Fruit fly (Drosophila melanogaster) whole organism, prepupa: ENCODE measurements around the gene Tap42.
A peak's percentile ranks its signal among the peaks of the same experiment; 100 is the strongest.

ENCODE experiments used
- Blimp-1 ChIP-seq: fragments of 200-800 bp; sonication (Bioruptor generic); optimal IDR thresholded peaks from 3 replicates; lab custom pipeline; 2017; ENCODE audit warnings: missing biosample characterization, missing genetic modification characterization, mild to moderate bottlenecking, moderate library complexity, missing genetic modification reagents
- CG10631 ChIP-seq: fragments of 200-800 bp; sonication (Bioruptor generic); optimal IDR thresholded peaks from 2 replicates; lab custom pipeline; 2016; ENCODE audit warnings: missing biosample characterization, missing genetic modification characterization
- CG10669 ChIP-seq: fragments of 200-800 bp; sonication (Bioruptor generic); optimal IDR thresholded peaks from 3 replicates; lab custom pipeline; 2018; ENCODE audit warnings: missing biosample characterization, mild to moderate bottlenecking, missing genetic modification characterization, moderate library complexity
- CG11294 ChIP-seq: fragments of 200-800 bp; sonication (Bioruptor generic); IDR thresholded peaks from 2 replicates; pipeline ENCODE4 v1.3.6; 2022; ENCODE audit warnings: missing biosample characterization, missing genetic modification characterization
- CG11762 ChIP-seq: fragments of 200-800 bp; sonication (Bioruptor generic); optimal IDR thresholded peaks from 3 replicates; lab custom pipeline; 2016; ENCODE audit warnings: missing biosample characterization, missing genetic modification characterization; ENCODE audit not compliant: insufficient read depth
- CG11902 ChIP-seq: fragments of 200-800 bp; sonication (Bioruptor generic); optimal IDR thresholded peaks from 3 replicates; lab custom pipeline; 2016; ENCODE audit warnings: missing biosample characterization, missing genetic modification characterization
- CG15336 ChIP-seq: fragments of 200-800 bp; sonication (Bioruptor generic); IDR thresholded peaks from 2 replicates; pipeline ENCODE4 v1.3.6; 2022; ENCODE audit warnings: missing biosample characterization, missing genetic modification characterization
- CG1621 ChIP-seq: fragments of 200-800 bp; sonication (Bioruptor generic); optimal IDR thresholded peaks from 3 replicates; lab custom pipeline; 2018; ENCODE audit warnings: missing biosample characterization, mild to moderate bottlenecking, missing genetic modification characterization
- CG16779 ChIP-seq: fragments of 200-800 bp; sonication (Bioruptor generic); optimal IDR thresholded peaks from 3 replicates; lab custom pipeline; 2017; ENCODE audit warnings: missing biosample characterization, mild to moderate bottlenecking, missing genetic modification characterization
- CG3032 ChIP-seq: fragments of 200-800 bp; optimal IDR thresholded peaks from 2 replicates; lab custom pipeline; 2019; ENCODE audit warnings: missing biosample characterization, mild to moderate bottlenecking, missing genetic modification characterization, moderate library complexity
- CG31627 ChIP-seq: fragments of 200-800 bp; sonication (Bioruptor generic); optimal IDR thresholded peaks from 3 replicates; lab custom pipeline; 2016; ENCODE audit warnings: missing biosample characterization, missing genetic modification characterization
- CG32006 ChIP-seq: fragments of 200-800 bp; sonication (Bioruptor generic); optimal IDR thresholded peaks from 3 replicates; lab custom pipeline; 2017; ENCODE audit warnings: missing biosample characterization, mild to moderate bottlenecking, missing genetic modification characterization
- CG34406 ChIP-seq: fragments of 200-800 bp; sonication (Bioruptor generic); optimal IDR thresholded peaks from 3 replicates; lab custom pipeline; 2016; ENCODE audit warnings: missing biosample characterization, missing genetic modification characterization
- CG3919 ChIP-seq: fragments of 200-800 bp; sonication (Bioruptor generic); optimal IDR thresholded peaks from 3 replicates; lab custom pipeline; 2016; ENCODE audit warnings: missing biosample characterization, missing genetic modification characterization
- CG4318 ChIP-seq: fragments of 200-800 bp; sonication (Bioruptor generic); optimal IDR thresholded peaks from 3 replicates; lab custom pipeline; 2017; ENCODE audit warnings: missing biosample characterization, mild to moderate bottlenecking, missing genetic modification characterization
- CG6163 ChIP-seq: fragments of 200-800 bp; sonication (Bioruptor generic); IDR thresholded peaks from 3 replicates; pipeline ENCODE4 v1.3.6; 2022; ENCODE audit warnings: missing biosample characterization, missing genetic modification characterization
- CG6276 ChIP-seq: fragments of 200-800 bp; sonication (Bioruptor generic); optimal IDR thresholded peaks from 2 replicates; lab custom pipeline; 2017; ENCODE audit warnings: missing biosample characterization, mild to moderate bottlenecking, missing genetic modification characterization
- CG6792 ChIP-seq: fragments of 200-800 bp; sonication (Bioruptor generic); optimal IDR thresholded peaks from 3 replicates; lab custom pipeline; 2016; ENCODE audit warnings: missing biosample characterization, missing genetic modification characterization
- CG6808 ChIP-seq: fragments of 200-800 bp; sonication (Bioruptor generic); optimal IDR thresholded peaks from 3 replicates; lab custom pipeline; 2017; ENCODE audit warnings: missing biosample characterization, missing genetic modification characterization, mild to moderate bottlenecking, moderate library complexity, missing genetic modification reagents
- CG6854 ChIP-seq: fragments of 200-800 bp; sonication (Bioruptor generic); optimal IDR thresholded peaks from 2 replicates; lab custom pipeline; 2017; ENCODE audit warnings: missing biosample characterization, mild to moderate bottlenecking, missing genetic modification characterization
- CG7368 ChIP-seq: fragments of 200-800 bp; sonication (Bioruptor generic); optimal IDR thresholded peaks from 3 replicates; lab custom pipeline; 2016; ENCODE audit warnings: missing biosample characterization, missing genetic modification characterization
- CG8119 ChIP-seq: fragments of 200-800 bp; sonication (Bioruptor generic); IDR thresholded peaks from 3 replicates; pipeline ENCODE4 v1.3.6; 2022; ENCODE audit warnings: missing biosample characterization, missing genetic modification characterization
- CG8319 ChIP-seq: fragments of 200-800 bp; sonication (Bioruptor generic); optimal IDR thresholded peaks from 3 replicates; lab custom pipeline; 2016; ENCODE audit warnings: missing biosample characterization, missing genetic modification characterization
- CG8632 ChIP-seq: fragments of 200-800 bp; sonication (Bioruptor generic); optimal IDR thresholded peaks from 3 replicates; lab custom pipeline; 2016; ENCODE audit warnings: missing biosample characterization, missing genetic modification characterization
- Eip75B ChIP-seq: fragments of 200-800 bp; sonication (Bioruptor generic); optimal IDR thresholded peaks from 3 replicates; lab custom pipeline; 2016; ENCODE audit warnings: missing biosample characterization, missing genetic modification characterization
- Eip78C ChIP-seq: fragments of 200-800 bp; sonication (Bioruptor generic); peaks from one replicate; lab custom pipeline; 2016; ENCODE audit warnings: missing biosample characterization, missing genetic modification characterization
- Eip93F ChIP-seq: fragments of 200-800 bp; sonication (Bioruptor generic); optimal IDR thresholded peaks from 2 replicates; lab custom pipeline; 2016; ENCODE audit warnings: missing biosample characterization, mild to moderate bottlenecking, missing genetic modification characterization
- Ets21C ChIP-seq: fragments of 200-800 bp; sonication (Bioruptor generic); optimal IDR thresholded peaks from 3 replicates; lab custom pipeline; 2016; ENCODE audit warnings: missing biosample characterization, missing genetic modification characterization
- Gug ChIP-seq: fragments of 200-800 bp; sonication (Bioruptor generic); IDR thresholded peaks from 2 replicates; pipeline ENCODE4 v1.3.6; 2022; ENCODE audit warnings: missing biosample characterization, missing genetic modification characterization
- Hr38 ChIP-seq: sonication (Bioruptor generic); optimal IDR thresholded peaks from 2 replicates; lab custom pipeline; 2016; ENCODE audit warnings: missing biosample characterization, missing genetic modification characterization
- Hr39 ChIP-seq: fragments of 200-800 bp; sonication (Bioruptor generic); optimal IDR thresholded peaks from 2 replicates; lab custom pipeline; 2016; ENCODE audit warnings: missing biosample characterization, missing genetic modification characterization
- Hr4 ChIP-seq: fragments of 200-800 bp; sonication (Bioruptor generic); optimal IDR thresholded peaks from 3 replicates; lab custom pipeline; 2016; ENCODE audit warnings: missing biosample characterization, missing genetic modification characterization
- Lpt ChIP-seq: fragments of 200-800 bp; sonication (Bioruptor generic); optimal IDR thresholded peaks from 3 replicates; lab custom pipeline; 2016; ENCODE audit warnings: missing biosample characterization, missing genetic modification characterization
- OdsH ChIP-seq: fragments of 200-800 bp; sonication (Bioruptor generic); optimal IDR thresholded peaks from 3 replicates; lab custom pipeline; 2016; ENCODE audit warnings: missing biosample characterization, missing genetic modification characterization
- Smox ChIP-seq: fragments of 200-800 bp; sonication (Bioruptor generic); optimal IDR thresholded peaks from 3 replicates; lab custom pipeline; 2016; ENCODE audit warnings: missing biosample characterization, missing genetic modification characterization
- Sox102F ChIP-seq: fragments of 200-800 bp; sonication (Bioruptor generic); optimal IDR thresholded peaks from 2 replicates; lab custom pipeline; 2016; ENCODE audit warnings: missing biosample characterization, mild to moderate bottlenecking, missing genetic modification characterization
- Sox15 ChIP-seq: fragments of 200-800 bp; sonication (Bioruptor generic); optimal IDR thresholded peaks from 3 replicates; lab custom pipeline; 2016; ENCODE audit warnings: missing biosample characterization, missing genetic modification characterization
- acj6 ChIP-seq: fragments of 200-800 bp; sonication (Bioruptor generic); optimal IDR thresholded peaks from 3 replicates; lab custom pipeline; 2016; ENCODE audit warnings: missing biosample characterization, missing genetic modification characterization
- cyc ChIP-seq: fragments of 200-800 bp; sonication (Bioruptor generic); optimal IDR thresholded peaks from 3 replicates; lab custom pipeline; 2016; ENCODE audit warnings: missing biosample characterization, missing genetic modification characterization
- dac ChIP-seq: fragments of 200-800 bp; sonication (Bioruptor generic); optimal IDR thresholded peaks from 2 replicates; lab custom pipeline; 2017; ENCODE audit warnings: missing biosample characterization, mild to moderate bottlenecking, missing genetic modification characterization
- eg ChIP-seq: fragments of 200-800 bp; sonication (Bioruptor generic); IDR thresholded peaks from 3 replicates; pipeline ENCODE4 v1.3.6; 2022; ENCODE audit warnings: missing biosample characterization, missing genetic modification characterization
- esn ChIP-seq: fragments of 200-800 bp; sonication (Bioruptor generic); optimal IDR thresholded peaks from 2 replicates; lab custom pipeline; 2016; ENCODE audit warnings: missing biosample characterization, mild to moderate bottlenecking, missing genetic modification characterization, moderate library complexity
- fd85E ChIP-seq: fragments of 200-800 bp; sonication (Bioruptor generic); optimal IDR thresholded peaks from 3 replicates; lab custom pipeline; 2016; ENCODE audit warnings: missing biosample characterization, missing genetic modification characterization
- fkh ChIP-seq: fragments of 200-800 bp; sonication (Bioruptor generic); optimal IDR thresholded peaks from 3 replicates; lab custom pipeline; 2017; ENCODE audit warnings: missing biosample characterization, mild to moderate bottlenecking, missing genetic modification characterization, moderate library complexity
- pdm3 ChIP-seq: fragments of 200-800 bp; sonication (Bioruptor generic); optimal IDR thresholded peaks from 3 replicates; lab custom pipeline; 2016; ENCODE audit warnings: missing biosample characterization, missing genetic modification characterization
- salr ChIP-seq, 2 experiments: fragments of 200-800 bp; sonication (Bioruptor generic); optimal IDR thresholded peaks; 3 replicates each; lab custom pipeline; 2016 to 2018; ENCODE audit warnings: missing biosample characterization in 2 of 2, missing genetic modification characterization in 2 of 2, mild to moderate bottlenecking in 1 of 2
- spab ChIP-seq: fragments of 200-800 bp; sonication (Bioruptor generic); optimal IDR thresholded peaks from 2 replicates; lab custom pipeline; 2017; ENCODE audit warnings: missing biosample characterization, mild to moderate bottlenecking, missing genetic modification characterization, missing genetic modification reagents
- svp ChIP-seq: fragments of 200-800 bp; sonication (Bioruptor generic); peaks from one replicate; lab custom pipeline; 2016; ENCODE audit warnings: missing biosample characterization, missing genetic modification characterization
- topi ChIP-seq: fragments of 200-800 bp; sonication (Bioruptor generic); optimal IDR thresholded peaks from 3 replicates; lab custom pipeline; 2016; ENCODE audit warnings: missing biosample characterization, missing genetic modification characterization
- vri ChIP-seq: fragments of 200-800 bp; sonication (Bioruptor generic); optimal IDR thresholded peaks from 3 replicates; lab custom pipeline; 2016; ENCODE audit warnings: missing biosample characterization, mild to moderate bottlenecking, missing genetic modification characterization

Gene Tap42

dm6 chr2L:13368940-13369339 is 1.5 kb downstream of the Tap42 start, which contains the start of gene CG31855 (continued):
- TF ChIP-seq fd85E (GFP tag; lab: Kevin White, UChicago) (peak; percentile 62), Eip93F (GFP tag; lab: Kevin White, UChicago) (peak; percentile 58), acj6 (GFP tag; lab: Kevin White, UChicago) (peak; percentile 83), CG10631 (GFP tag; lab: Kevin White, UChicago) (peak; percentile 71), salr (GFP tag; optimal IDR thresholded peaks at IDR 0.05; lab: Kevin White, UChicago) (peak; percentile 42 to 64), CG11294 (GFP tag; lab: Robert Waterston, UW) (peak; percentile 47; the same call in 1 of the 2 replicates), vri (GFP tag; lab: Kevin White, UChicago) (no peak), Gug (0 out of 2 replicates have a peak, but pooled peaks have one; percentile 27)

- TF ChIP-seq Hr39 (peak; percentile 18), Gug (no peak), eg (GFP tag; lab: Robert Waterston, UW) (no peak), pdm3 (GFP tag; lab: Kevin White, UChicago) (peak; percentile 31), fkh (GFP tag; lab: Kevin White, UChicago) (no peak), CG4318 (GFP tag; lab: Kevin White, UChicago) (no peak), Eip93F (GFP tag; lab: Kevin White, UChicago) (no peak), CG11294 (GFP tag; lab: Robert Waterston, UW) (no peak), Smox (GFP tag; lab: Kevin White, UChicago) (peak; percentile 24), acj6 (GFP tag; lab: Kevin White, UChicago) (no peak), CG7368 (GFP tag; lab: Kevin White, UChicago) (no peak), CG15336 (no peak), Lpt (no peak), Sox102F (GFP tag; lab: Kevin White, UChicago) (peak; percentile 19), CG34406 (GFP tag; lab: Kevin White, UChicago) (no peak), CG6276 (GFP tag; lab: Kevin White, UChicago) (no peak), CG3919 (GFP tag; lab: Kevin White, UChicago) (peak; percentile 18), CG6854 (GFP tag; lab: Kevin White, UChicago) (no peak), Blimp-1 (no peak), CG1621 (tag; lab: Kevin White, UChicago) (no peak), vri (GFP tag; lab: Kevin White, UChicago) (peak; percentile 75), Eip75B (GFP tag; lab: Kevin White, UChicago) (peak; percentile 25), topi (GFP tag; lab: Kevin White, UChicago) (peak; percentile 51), Hr4 (peak; percentile 0), esn (GFP tag; lab: Kevin White, UChicago) (peak; percentile 58), CG11762 (GFP tag; lab: Kevin White, UChicago) (no peak), CG8632 (GFP tag; lab: Kevin White, UChicago) (no peak), CG10669 (GFP tag; lab: Kevin White, UChicago) (no peak), CG8319 (no peak), CG10631 (GFP tag; lab: Kevin White, UChicago) (peak; percentile 12), CG6792 (GFP tag; lab: Kevin White, UChicago) (no peak), dac (GFP tag; lab: Kevin White, UChicago) (no peak), Eip78C (GFP tag; lab: Kevin White, UChicago) (peak; percentile 79), svp (GFP tag; lab: Kevin White, UChicago) (peak; percentile 44), CG6808 (GFP tag; lab: Kevin White, UChicago) (no peak), Ets21C (GFP tag; lab: Kevin White, UChicago) (peak; percentile 15), CG31627 (GFP tag; lab: Kevin White, UChicago) (peak; percentile 45), CG6163 (GFP tag; lab: Robert Waterston, UW) (no peak), CG32006 (GFP tag; lab: Kevin White, UChicago) (no peak), Hr38 (GFP tag; lab: Kevin White, UChicago) (no peak), OdsH (GFP tag; lab: Kevin White, UChicago) (peak; percentile 27), Sox15 (GFP tag; lab: Kevin White, UChicago) (no peak), CG3032 (tag; lab: Kevin White, UChicago) (peak; percentile 25), CG11902 (no peak), cyc (peak; percentile 49), spab (GFP tag; lab: Kevin White, UChicago) (no peak), fd85E (GFP tag; lab: Kevin White, UChicago) (no peak), CG16779 (no peak), CG8119 (GFP tag; lab: Robert Waterston, UW) (no peak)
Measured at dm6 chr2L:13370762-13371161, 3.3 kb downstream of the Tap42 start, which contains the start of gene ND-B22. Gene ND-B22, minus strand, starts transcription at chr2L:13371110.
